Worm (Caenorhabditis elegans): ENCODE results near the gene T21B6.3.

Gene T21B6.3

DNA sequence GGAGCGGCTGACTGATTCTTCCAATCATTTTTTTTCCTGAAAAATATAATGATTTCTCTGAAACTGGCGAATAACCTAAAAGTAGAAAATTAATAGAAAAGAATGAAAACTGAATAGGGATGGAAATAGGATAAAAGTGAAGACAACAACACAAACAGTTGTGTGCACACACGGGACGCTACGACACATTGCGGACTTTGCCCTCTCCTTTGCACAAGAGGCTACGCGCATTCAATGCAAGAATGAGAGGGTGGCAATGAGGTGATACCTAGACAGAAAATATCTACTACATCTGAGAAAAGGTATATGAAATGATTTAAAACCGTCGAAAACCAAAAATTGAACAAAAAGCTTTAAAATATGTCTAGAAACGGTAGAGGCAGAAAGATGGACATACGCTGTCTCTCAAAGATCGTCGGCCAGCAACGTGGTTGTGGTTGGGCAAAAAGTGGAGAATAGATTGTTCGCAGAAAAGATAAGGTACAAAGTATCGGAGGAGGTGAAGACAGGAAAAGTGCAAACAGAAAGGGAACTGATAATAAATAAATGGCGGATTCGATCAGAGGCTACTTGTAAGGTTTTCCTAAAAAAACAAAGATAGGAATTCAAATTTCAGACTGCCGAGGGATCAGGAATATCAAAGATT, 48.5 kb downstream of the T21B6.3 start, which contains the start of gene suca-1:
suca-1 (minus strand) TSS at position 36 of the 646 bp plus-strand sequence.
- TF ChIP-seq dao-5 (tag; optimal IDR thresholded peaks at IDR 0.05) = no peak

DNA sequence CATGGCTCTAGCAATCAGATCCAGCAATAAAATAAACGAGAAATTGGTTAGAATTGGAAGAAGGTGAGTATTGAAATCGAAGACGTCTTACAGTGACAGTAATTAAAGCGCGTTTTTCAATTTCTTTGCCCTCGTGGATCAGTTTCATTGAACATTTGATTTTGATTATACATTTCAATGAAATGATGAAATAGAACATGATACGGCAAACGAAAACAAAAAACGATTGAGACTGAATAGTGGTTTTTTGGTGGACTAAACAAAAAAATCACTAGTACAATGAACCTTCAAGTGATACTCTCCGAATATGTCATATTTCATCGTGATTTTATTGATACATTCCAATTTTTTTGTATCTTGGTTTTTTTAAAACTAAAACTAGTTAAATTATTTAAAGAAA, 52.3 kb downstream of the T21B6.3 start, which contains the start of gene haly-1:
haly-1 (minus strand) TSS at position 101 of the 400 bp plus-strand sequence.
- TF ChIP-seq him-1 (tag; optimal IDR thresholded peaks at IDR 0.05) = no peak

Measured in whole organism, L4/young adult.